Worm (Caenorhabditis elegans): ENCODE data around the gene C41H7.9.

DNA sequence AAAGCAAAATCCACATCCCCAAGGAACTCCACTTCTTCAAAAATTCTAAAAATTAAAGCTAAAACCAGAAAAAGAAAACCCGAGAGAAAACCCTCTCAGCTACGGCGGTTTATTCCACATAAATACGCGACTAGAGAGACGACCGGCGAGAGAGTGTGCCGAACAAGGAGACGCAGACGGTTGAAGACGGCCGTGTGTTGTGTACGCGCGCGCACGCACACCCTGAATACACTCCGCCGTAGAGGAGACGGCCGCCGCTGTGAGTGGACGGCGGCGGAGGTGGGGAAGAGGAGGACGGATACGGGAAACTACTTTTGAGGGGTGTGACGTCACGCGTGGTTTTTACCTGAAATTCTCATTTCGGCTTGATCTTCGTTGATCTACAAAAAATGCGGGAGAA is 42.6 kb upstream of the C41H7.9 start:
- no peak for TF ChIP-seq him-1 (tag; optimal IDR thresholded peaks at IDR 0.05)
- TF ChIP-seq dao-5 (tag; optimal IDR thresholded peaks at IDR 0.05) = no peak
- no peak for TF ChIP-seq W03F9.2 (tag; optimal IDR thresholded peaks at IDR 0.05)

Measured in whole organism, L4/young adult.